Fruit fly (Drosophila melanogaster) whole organism, embryonic: Measurements from ENCODE around the gene VhaM9.7-c.

Experiments
- Atf3 ChIP-seq: fragments of 200-800 bp; sonication (Bioruptor generic); optimal IDR thresholded peaks from 3 replicates; lab custom pipeline; 2016; ENCODE audit warnings: missing biosample characterization, missing genetic modification characterization
- BEAF-32 ChIP-seq: fragments of 200-800 bp; sonication (Bioruptor generic); optimal IDR thresholded peaks from 3 replicates; lab custom pipeline; 2017; ENCODE audit warnings: missing biosample characterization, missing genetic modification characterization, mild to moderate bottlenecking, moderate library complexity, missing genetic modification reagents
- Blimp-1 ChIP-seq: fragments of 200-800 bp; sonication (Bioruptor generic); optimal IDR thresholded peaks from 3 replicates; lab custom pipeline; 2018; ENCODE audit warnings: missing biosample characterization, missing genetic modification characterization, mild to moderate bottlenecking, moderate library complexity, missing genetic modification reagents
- C15 ChIP-seq: fragments of 200-800 bp; sonication (Bioruptor generic); IDR thresholded peaks from 3 replicates; pipeline ENCODE4 v1.3.6; 2022; ENCODE audit warnings: missing biosample characterization, missing genetic modification characterization
- CG11695 ChIP-seq: fragments of 200-800 bp; sonication (Bioruptor generic); IDR thresholded peaks from 3 replicates; pipeline ENCODE4 v1.3.6; 2022; ENCODE audit warnings: missing biosample characterization, missing genetic modification characterization
- CG12155 ChIP-seq: fragments of 200-800 bp; sonication (Bioruptor generic); optimal IDR thresholded peaks from 3 replicates; lab custom pipeline; 2016; ENCODE audit warnings: missing biosample characterization, missing genetic modification characterization
- CG12744 ChIP-seq: fragments of 200-800 bp; sonication (Bioruptor generic); optimal IDR thresholded peaks from 2 replicates; lab custom pipeline; 2016; ENCODE audit warnings: missing biosample characterization, missing genetic modification characterization
- CG13424 ChIP-seq: fragments of 200-800 bp; sonication (Bioruptor generic); optimal IDR thresholded peaks from 2 replicates; lab custom pipeline; 2019; ENCODE audit warnings: missing biosample characterization, mild to moderate bottlenecking, missing genetic modification characterization, moderate library complexity
- CG15696 ChIP-seq: fragments of 200-800 bp; sonication (Bioruptor generic); optimal IDR thresholded peaks from 2 replicates; lab custom pipeline; 2019; ENCODE audit warnings: missing biosample characterization, mild to moderate bottlenecking, missing genetic modification characterization, moderate library complexity
- CG31224 ChIP-seq: fragments of 200-800 bp; sonication (Bioruptor generic); IDR thresholded peaks from 2 replicates; pipeline ENCODE4 v1.3.6; 2022; ENCODE audit warnings: missing biosample characterization, missing genetic modification characterization
- CG3726 ChIP-seq: fragments of 200-800 bp; sonication (Bioruptor generic); IDR thresholded peaks from 3 replicates; pipeline ENCODE4, ENCODE4 v1.3.6; 2022; ENCODE audit warnings: missing biosample characterization, missing genetic modification characterization
- CG4617 ChIP-seq: fragments of 200-800 bp; sonication (Bioruptor generic); optimal IDR thresholded peaks from 3 replicates; lab custom pipeline; 2016; ENCODE audit warnings: missing biosample characterization, missing genetic modification characterization, borderline replicate concordance
- Drgx ChIP-seq: fragments of 200-800 bp; sonication (Bioruptor generic); IDR thresholded peaks from 2 replicates; pipeline ENCODE4 v1.3.6; 2022; ENCODE audit warnings: missing biosample characterization, missing genetic modification characterization
- Fer1 ChIP-seq: fragments of 200-800 bp; sonication (Bioruptor generic); optimal IDR thresholded peaks from 2 replicates; lab custom pipeline; 2017; ENCODE audit warnings: missing biosample characterization, mild to moderate bottlenecking, missing genetic modification characterization
- GATAe ChIP-seq: fragments of 200-800 bp; sonication (Bioruptor generic); conservative IDR thresholded peaks from 2 replicates; pipeline ENCODE4 v1.3.6; 2022; ENCODE audit warnings: missing biosample characterization, missing genetic modification characterization
- HLH3B ChIP-seq: fragments of 200-800 bp; sonication (Bioruptor generic); IDR thresholded peaks from 2 replicates; pipeline ENCODE4 v1.3.6; 2022; ENCODE audit warnings: missing biosample characterization, missing genetic modification characterization
- HLH54F ChIP-seq: fragments of 200-800 bp; sonication (Bioruptor generic); optimal IDR thresholded peaks from 3 replicates; lab custom pipeline; 2016; ENCODE audit warnings: missing biosample characterization, missing genetic modification characterization
- MBD-R2 ChIP-seq: fragments of 200-800 bp; sonication (Bioruptor generic); IDR thresholded peaks from 2 replicates; pipeline ENCODE4 v1.3.6; 2022; ENCODE audit warnings: missing biosample characterization, missing genetic modification characterization
- Meics ChIP-seq: fragments of 200-800 bp; sonication (Bioruptor generic); optimal IDR thresholded peaks from 2 replicates; lab custom pipeline; 2017; ENCODE audit warnings: missing biosample characterization, mild to moderate bottlenecking, missing genetic modification characterization
- NfI ChIP-seq: fragments of 200-800 bp; sonication (Bioruptor generic); optimal IDR thresholded peaks from 3 replicates; lab custom pipeline; 2018; ENCODE audit warnings: missing biosample characterization, mild to moderate bottlenecking, missing genetic modification characterization, moderate library complexity
- Oaz ChIP-seq: fragments of 200-800 bp; sonication (Bioruptor generic); IDR thresholded peaks from 2 replicates; pipeline ENCODE4 v1.3.6; 2022; ENCODE audit warnings: missing biosample characterization, missing genetic modification characterization
- PHDP ChIP-seq: fragments of 200-800 bp; sonication (Bioruptor generic); optimal IDR thresholded peaks from 3 replicates; lab custom pipeline; 2018; ENCODE audit warnings: missing biosample characterization, mild to moderate bottlenecking, missing genetic modification characterization, moderate library complexity
- Ssrp ChIP-seq: fragments of 200-800 bp; sonication (Bioruptor generic); optimal IDR thresholded peaks from 2 replicates; lab custom pipeline; 2018; ENCODE audit warnings: missing biosample characterization, mild to moderate bottlenecking, missing genetic modification characterization, moderate library complexity
- Tbp ChIP-seq: fragments of >200 bp; optimal IDR thresholded peaks from 2 replicates; lab custom pipeline; 2018; ENCODE audit warnings: missing biosample characterization, missing genetic modification characterization
- dimm ChIP-seq: fragments of 200-800 bp; sonication (Bioruptor generic); IDR thresholded peaks from 2 replicates; pipeline ENCODE4 v1.3.6; 2022; ENCODE audit warnings: missing biosample characterization, missing genetic modification characterization
- dpn ChIP-seq, 2 experiments: fragments of 200-800 bp; sonication (Bioruptor generic); optimal IDR thresholded peaks; 3 replicates each; lab custom pipeline; 2016; ENCODE audit warnings: missing biosample characterization in 2 of 2, missing genetic modification characterization in 2 of 2
- dysf ChIP-seq: fragments of 200-800 bp; sonication (Bioruptor generic); IDR thresholded peaks from 3 replicates; pipeline ENCODE4 v1.3.6; 2022; ENCODE audit warnings: missing biosample characterization, missing genetic modification characterization
- exex ChIP-seq: fragments of 200-800 bp; sonication (Bioruptor generic); optimal IDR thresholded peaks from 4 replicates; lab custom pipeline; 2018; ENCODE audit warnings: missing biosample characterization, mild to moderate bottlenecking, missing genetic modification characterization, moderate library complexity
- fd102C ChIP-seq: fragments of 200-800 bp; sonication (Bioruptor generic); optimal IDR thresholded peaks from 2 replicates; lab custom pipeline; 2018; ENCODE audit warnings: missing biosample characterization, mild to moderate bottlenecking, missing genetic modification characterization, moderate library complexity
- gem ChIP-seq: fragments of 200-800 bp; sonication (Bioruptor generic); optimal IDR thresholded peaks from 2 replicates; lab custom pipeline; 2019; ENCODE audit warnings: missing biosample characterization, mild to moderate bottlenecking, missing genetic modification characterization, moderate library complexity
- hbn ChIP-seq: fragments of 200-800 bp; sonication (Bioruptor generic); IDR thresholded peaks from 2 replicates; pipeline ENCODE4 v1.3.6; 2022; ENCODE audit warnings: missing biosample characterization, missing genetic modification characterization; ENCODE audit not compliant: partially characterized antibody
- hkb ChIP-seq, 2 experiments: fragments of 200-800 bp in 1 of 2; fragments of >200 bp in 1 of 2; sonication (Bioruptor generic) in 1 of 2; IDR thresholded peaks in 1 of 2; optimal IDR thresholded peaks in 1 of 2; 2 replicates each; pipeline versions ENCODE4 v1.3.6 to Lab custom; 2017 to 2022; ENCODE audit warnings: missing biosample characterization in 1 of 2, missing genetic modification characterization in 1 of 2
- lilli ChIP-seq: fragments of 200-800 bp; sonication (Bioruptor generic); optimal IDR thresholded peaks from 3 replicates; lab custom pipeline; 2016; ENCODE audit warnings: missing biosample characterization, missing genetic modification characterization
- lov ChIP-seq, 2 experiments: fragments of 200-800 bp in 1 of 2; fragments of >200 bp in 1 of 2; sonication (Bioruptor generic) in 1 of 2; IDR thresholded peaks in 1 of 2; optimal IDR thresholded peaks in 1 of 2; 2 replicates in 1 of 2; 3 replicates in 1 of 2; pipeline versions ENCODE4 v1.3.6 to Lab custom; 2017 to 2022; ENCODE audit warnings: missing biosample characterization in 1 of 2, missing genetic modification characterization in 1 of 2
- org-1 ChIP-seq: fragments of 200-800 bp; sonication (Bioruptor generic); optimal IDR thresholded peaks from 2 replicates; lab custom pipeline; 2017; ENCODE audit warnings: missing biosample characterization, missing genetic modification characterization
- sc ChIP-seq, 3 experiments: fragments of >200 bp in 2 of 3; fragments of 200-800 bp in 1 of 3; sonication (Bioruptor generic) in 1 of 3; optimal IDR thresholded peaks; 2 replicates in 2 of 3; 3 replicates in 1 of 3; lab custom pipeline; 2017; ENCODE audit warnings: mild to moderate bottlenecking in 1 of 3, missing biosample characterization in 1 of 3, missing genetic modification characterization in 1 of 3, missing genetic modification reagents in 1 of 3
- shn ChIP-seq: fragments of 200-800 bp; sonication (Bioruptor generic); optimal IDR thresholded peaks from 3 replicates; lab custom pipeline; 2016; ENCODE audit warnings: missing biosample characterization, missing genetic modification characterization
- sr ChIP-seq: fragments of 200-800 bp; sonication (Bioruptor generic); IDR thresholded peaks from 3 replicates; pipeline ENCODE4 v1.3.6; 2022; ENCODE audit warnings: missing biosample characterization, missing genetic modification characterization
- ttk ChIP-seq: fragments of 200-800 bp; sonication (Bioruptor generic); IDR thresholded peaks from 2 replicates; pipeline ENCODE4 v2.1.2; 2022; ENCODE audit warnings: missing biosample characterization, missing genetic modification characterization
- tx ChIP-seq: fragments of 200-800 bp; sonication (Bioruptor generic); optimal IDR thresholded peaks from 2 replicates; lab custom pipeline; 2016; ENCODE audit warnings: missing biosample characterization, missing genetic modification characterization
- zfh1 ChIP-seq: fragments of 200-800 bp; sonication (Bioruptor generic); IDR thresholded peaks from 3 replicates; pipeline ENCODE4 v1.3.6; 2022; ENCODE audit warnings: missing biosample characterization, missing genetic modification characterization

The VhaM9.7-c gene

DNA sequence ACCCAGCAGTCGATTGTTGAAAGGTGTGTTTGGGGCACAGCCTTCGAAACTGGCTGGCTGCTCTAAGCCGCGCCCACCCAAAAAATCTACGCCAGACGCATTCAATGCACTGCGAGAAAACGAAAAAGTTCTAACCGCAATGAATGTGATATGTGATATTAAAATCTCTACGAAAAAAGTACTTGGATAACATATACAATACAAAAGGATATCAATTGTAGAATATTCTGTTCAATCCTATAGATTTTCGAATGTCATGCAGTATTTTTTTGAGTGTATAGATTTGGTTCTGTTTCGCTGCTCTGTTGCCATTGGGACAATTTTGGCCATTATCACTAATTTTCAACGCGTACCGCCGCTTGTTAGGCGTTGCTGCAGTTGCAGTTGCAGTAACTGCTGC lies 23.1 kb upstream of the VhaM9.7-c start (continued):
- TF ChIP-seq fd102C (GFP tag; lab: Kevin White, UChicago) (no peak), lilli (GFP tag; lab: Kevin White, UChicago) (no peak), CG4617 (GFP tag; lab: Kevin White, UChicago) (no peak), Atf3 (GFP tag; lab: Kevin White, UChicago) (no peak), HLH3B (GFP tag; lab: Robert Waterston, UW) (no peak), GATAe (GFP tag; lab: Robert Waterston, UW) (no peak), dysf (GFP tag; lab: Robert Waterston, UW) (0 out of 3 replicates have a peak, but pooled peaks have one; percentile 26), CG31224 (GFP tag; lab: Robert Waterston, UW) (no peak), C15 (GFP tag; lab: Robert Waterston, UW) (no peak), Meics (GFP tag; lab: Kevin White, UChicago) (no peak), shn (no peak), CG12744 (GFP tag; lab: Kevin White, UChicago) (no peak), CG12155 (no peak), CG11695 (GFP tag; lab: Robert Waterston, UW) (0 out of 3 replicates have a peak, but pooled peaks have one; percentile 7), CG15696 (tag; lab: Kevin White, UChicago) (peak; percentile 20), lov (optimal IDR thresholded peaks at IDR 0.05; lab: Kevin White, UChicago) (no peak), lov (GFP tag; IDR thresholded peaks at IDR 0.05; lab: Robert Waterston, UW) (no peak), exex (tag; lab: Kevin White, UChicago) (no peak), zfh1 (GFP tag; lab: Robert Waterston, UW) (peak; percentile 64), NfI (GFP tag; lab: Kevin White, UChicago) (no peak), sc (optimal IDR thresholded peaks at IDR 0.05; lab: Kevin White, UChicago) (no peak), sc (GFP tag; optimal IDR thresholded peaks at IDR 0.05; lab: Kevin White, UChicago) (no peak), PHDP (tag; lab: Kevin White, UChicago) (no peak), dpn (GFP tag; optimal IDR thresholded peaks at IDR 0.05; lab: Kevin White, UChicago) (no peak), org-1 (GFP tag; lab: Kevin White, UChicago) (no peak), HLH54F (GFP tag; lab: Kevin White, UChicago) (no peak), Blimp-1 (GFP tag; lab: Kevin White, UChicago) (peak; percentile 58), Fer1 (GFP tag; lab: Kevin White, UChicago) (no peak), CG3726 (GFP tag; lab: Robert Waterston, UW) (no peak), BEAF-32 (GFP tag; lab: Kevin White, UChicago) (no peak), CG13424 (no peak), hkb (optimal IDR thresholded peaks at IDR 0.05; lab: Kevin White, UChicago) (no peak), hkb (GFP tag; IDR thresholded peaks at IDR 0.05; lab: Robert Waterston, UW) (0 out of 2 replicates have a peak, but pooled peaks have one; percentile 11), hbn (GFP tag; lab: Robert Waterston, UW) (no peak), Tbp (no peak), tx (no peak)

DNA sequence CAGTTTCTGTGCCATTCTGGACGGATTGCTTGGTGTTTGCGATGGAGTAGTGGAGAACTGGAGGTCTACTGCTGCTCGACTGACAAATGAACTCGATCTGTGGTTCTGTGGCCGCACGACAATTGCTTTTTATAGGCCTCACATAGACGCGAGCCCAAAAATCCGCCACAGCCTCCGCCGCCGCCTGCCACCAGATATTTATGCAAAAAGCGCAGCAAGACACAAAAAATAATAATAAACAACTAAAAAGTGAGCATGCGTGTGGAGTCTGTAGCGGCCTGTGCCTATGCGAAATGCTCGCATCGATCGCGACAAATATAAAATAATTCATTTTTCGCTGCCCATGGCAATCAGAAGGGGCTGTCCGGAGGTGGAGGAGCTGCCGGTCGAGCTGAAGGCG lies 22.4 kb upstream of the VhaM9.7-c start, which contains the start of gene Cpr64Aa:
Gene Cpr64Aa (minus strand): TSS at position 101 of the 400 bp plus-strand sequence.
- TF ChIP-seq dimm (GFP tag; lab: Robert Waterston, UW) (no peak), gem (tag; lab: Kevin White, UChicago) (no peak)

DNA sequence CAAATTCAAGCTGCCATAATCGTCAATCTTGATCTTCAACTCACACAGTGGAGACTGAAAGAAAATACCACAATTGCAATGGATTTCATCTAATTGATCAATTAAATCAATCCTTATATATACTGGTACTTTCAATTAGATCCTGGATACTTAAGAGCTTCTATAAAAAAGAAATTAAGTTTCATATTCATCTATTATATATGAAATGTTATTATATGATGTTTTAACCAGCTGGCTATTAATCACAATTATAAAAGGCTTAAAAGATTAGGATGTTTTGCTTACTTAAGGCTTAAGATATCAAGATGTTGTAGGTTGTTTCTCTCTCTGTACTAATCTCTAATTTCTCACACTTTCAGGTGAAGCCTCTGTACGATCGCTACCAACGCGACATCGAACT lies 18.2 kb upstream of the VhaM9.7-c start:
- TF ChIP-seq Drgx (GFP tag; lab: Robert Waterston, UW): no peak
- TF ChIP-seq sr (GFP tag; lab: Robert Waterston, UW): no peak
- TF ChIP-seq Ssrp: no peak
- no peak for TF ChIP-seq shn
- no peak for TF ChIP-seq org-1 (GFP tag; lab: Kevin White, UChicago)
- TF ChIP-seq MBD-R2 (GFP tag; lab: Robert Waterston, UW): no peak
- TF ChIP-seq ttk (GFP tag; lab: Robert Waterston, UW): no peak
- TF ChIP-seq Oaz (GFP tag; lab: Robert Waterston, UW): no peak
